Fruit fly (Drosophila melanogaster) whole organism, embryonic: Measurements from ENCODE around the gene pyd.
A peak's percentile ranks its signal among the peaks of the same experiment; 100 is the strongest.

Source experiments
- CG10979 ChIP-seq: fragments of 200-800 bp; sonication (Bioruptor generic); optimal IDR thresholded peaks from 2 replicates; lab custom pipeline; 2018; ENCODE audit warnings: missing biosample characterization, mild to moderate bottlenecking, missing genetic modification characterization, moderate library complexity
- CG30403 ChIP-seq: fragments of 200-800 bp; sonication (Bioruptor generic); optimal IDR thresholded peaks from 3 replicates; lab custom pipeline; 2016; ENCODE audit warnings: missing biosample characterization, missing genetic modification characterization
- CG6765 ChIP-seq: fragments of 200-800 bp; sonication (Bioruptor generic); optimal IDR thresholded peaks from 3 replicates; lab custom pipeline; 2017; ENCODE audit warnings: missing biosample characterization, mild to moderate bottlenecking, missing genetic modification characterization
- CG9797 ChIP-seq: fragments of 200-800 bp; sonication (Bioruptor generic); optimal IDR thresholded peaks from 3 replicates; lab custom pipeline; 2018; ENCODE audit warnings: missing biosample characterization, mild to moderate bottlenecking, missing genetic modification characterization
- E2f1 ChIP-seq: fragments of 200-800 bp; sonication (Bioruptor generic); IDR thresholded peaks from 2 replicates; pipeline ENCODE4 v1.3.6; 2022; ENCODE audit warnings: missing biosample characterization, missing genetic modification characterization
- Hr51 ChIP-seq, 2 experiments: fragments of 200-800 bp; sonication (Bioruptor generic); optimal IDR thresholded peaks; 2 replicates in 1 of 2; 3 replicates in 1 of 2; lab custom pipeline; 2016 to 2018; ENCODE audit warnings: missing biosample characterization in 2 of 2, missing genetic modification characterization in 2 of 2, mild to moderate bottlenecking in 1 of 2, moderate library complexity in 1 of 2
- Sin3A ChIP-seq: fragments of >200 bp; optimal IDR thresholded peaks from 2 replicates; lab custom pipeline; 2018
- br ChIP-seq: fragments of >200 bp; optimal IDR thresholded peaks from 2 replicates; lab custom pipeline; 2017
- cas ChIP-seq: fragments of 200-800 bp; sonication (Bioruptor generic); IDR thresholded peaks from 2 replicates; pipeline ENCODE4 v1.3.6; 2022; ENCODE audit warnings: missing biosample characterization, missing genetic modification characterization
- gcm ChIP-seq: fragments of 200-800 bp; sonication (Bioruptor generic); optimal IDR thresholded peaks from 2 replicates; lab custom pipeline; 2019; ENCODE audit warnings: missing biosample characterization, mild to moderate bottlenecking, missing genetic modification characterization, moderate library complexity
- ro ChIP-seq: fragments of 200-800 bp; sonication (Bioruptor generic); IDR thresholded peaks from 2 replicates; pipeline ENCODE4 v1.3.6; 2022; ENCODE audit warnings: missing biosample characterization, missing genetic modification characterization

- TF ChIP-seq Sin3A (lab: Kevin White, UChicago) (no peak), ro (GFP tag; lab: Robert Waterston, UW) (no peak), CG10979 (tag; lab: Kevin White, UChicago) (no peak), gcm (GFP tag; lab: Kevin White, UChicago) (peak; percentile 2), Hr51 (GFP tag; optimal IDR thresholded peaks at IDR 0.05; lab: Kevin White, UChicago) (no peak), CG9797 (no peak), CG30403 (no peak), br (lab: Kevin White, UChicago) (no peak), cas (GFP tag; lab: Robert Waterston, UW) (no peak), CG6765 (GFP tag; lab: Kevin White, UChicago) (no peak), E2f1 (GFP tag; lab: Robert Waterston, UW) (no peak)
Observed at dm6 chr3R:8863094-8863865, 68.4 kb downstream of the pyd start.
